Worm (Caenorhabditis elegans): ENCODE results near the gene K01A6.8.

- no peak for TF ChIP-seq him-1 (tag; optimal IDR thresholded peaks at IDR 0.05)
- no peak for TF ChIP-seq dao-5 (tag; optimal IDR thresholded peaks at IDR 0.05)
- peak; percentile 48 for TF ChIP-seq W03F9.2 (tag; optimal IDR thresholded peaks at IDR 0.05)
Measured at ce11 chrIV:11695634-11696033, 41.5 kb downstream of the K01A6.8 start.

Measured in whole organism, L4/young adult.